Fruit fly (Drosophila melanogaster) whole organism, prepupa: Measurements from ENCODE around the gene Jig.

Experiments used
- Blimp-1 ChIP-seq: fragments of 200-800 bp; sonication (Bioruptor generic); optimal IDR thresholded peaks from 3 replicates; lab custom pipeline; 2017; ENCODE audit warnings: missing biosample characterization, missing genetic modification characterization, mild to moderate bottlenecking, moderate library complexity, missing genetic modification reagents
- CG10631 ChIP-seq: fragments of 200-800 bp; sonication (Bioruptor generic); optimal IDR thresholded peaks from 2 replicates; lab custom pipeline; 2016; ENCODE audit warnings: missing biosample characterization, missing genetic modification characterization
- CG10669 ChIP-seq: fragments of 200-800 bp; sonication (Bioruptor generic); optimal IDR thresholded peaks from 3 replicates; lab custom pipeline; 2018; ENCODE audit warnings: missing biosample characterization, mild to moderate bottlenecking, missing genetic modification characterization, moderate library complexity
- CG11294 ChIP-seq: fragments of 200-800 bp; sonication (Bioruptor generic); IDR thresholded peaks from 2 replicates; pipeline ENCODE4 v1.3.6; 2022; ENCODE audit warnings: missing biosample characterization, missing genetic modification characterization
- CG11762 ChIP-seq: fragments of 200-800 bp; sonication (Bioruptor generic); optimal IDR thresholded peaks from 3 replicates; lab custom pipeline; 2016; ENCODE audit warnings: missing biosample characterization, missing genetic modification characterization; ENCODE audit not compliant: insufficient read depth
- CG15336 ChIP-seq: fragments of 200-800 bp; sonication (Bioruptor generic); IDR thresholded peaks from 2 replicates; pipeline ENCODE4 v1.3.6; 2022; ENCODE audit warnings: missing biosample characterization, missing genetic modification characterization
- CG31627 ChIP-seq: fragments of 200-800 bp; sonication (Bioruptor generic); optimal IDR thresholded peaks from 3 replicates; lab custom pipeline; 2016; ENCODE audit warnings: missing biosample characterization, missing genetic modification characterization
- CG32006 ChIP-seq: fragments of 200-800 bp; sonication (Bioruptor generic); optimal IDR thresholded peaks from 3 replicates; lab custom pipeline; 2017; ENCODE audit warnings: missing biosample characterization, mild to moderate bottlenecking, missing genetic modification characterization
- CG34406 ChIP-seq: fragments of 200-800 bp; sonication (Bioruptor generic); optimal IDR thresholded peaks from 3 replicates; lab custom pipeline; 2016; ENCODE audit warnings: missing biosample characterization, missing genetic modification characterization
- CG3919 ChIP-seq: fragments of 200-800 bp; sonication (Bioruptor generic); optimal IDR thresholded peaks from 3 replicates; lab custom pipeline; 2016; ENCODE audit warnings: missing biosample characterization, missing genetic modification characterization
- CG4318 ChIP-seq: fragments of 200-800 bp; sonication (Bioruptor generic); optimal IDR thresholded peaks from 3 replicates; lab custom pipeline; 2017; ENCODE audit warnings: missing biosample characterization, mild to moderate bottlenecking, missing genetic modification characterization
- CG6163 ChIP-seq: fragments of 200-800 bp; sonication (Bioruptor generic); IDR thresholded peaks from 3 replicates; pipeline ENCODE4 v1.3.6; 2022; ENCODE audit warnings: missing biosample characterization, missing genetic modification characterization
- CG6276 ChIP-seq: fragments of 200-800 bp; sonication (Bioruptor generic); optimal IDR thresholded peaks from 2 replicates; lab custom pipeline; 2017; ENCODE audit warnings: missing biosample characterization, mild to moderate bottlenecking, missing genetic modification characterization
- CG6808 ChIP-seq: fragments of 200-800 bp; sonication (Bioruptor generic); optimal IDR thresholded peaks from 3 replicates; lab custom pipeline; 2017; ENCODE audit warnings: missing biosample characterization, missing genetic modification characterization, mild to moderate bottlenecking, moderate library complexity, missing genetic modification reagents
- CG6854 ChIP-seq: fragments of 200-800 bp; sonication (Bioruptor generic); optimal IDR thresholded peaks from 2 replicates; lab custom pipeline; 2017; ENCODE audit warnings: missing biosample characterization, mild to moderate bottlenecking, missing genetic modification characterization
- CG8119 ChIP-seq: fragments of 200-800 bp; sonication (Bioruptor generic); IDR thresholded peaks from 3 replicates; pipeline ENCODE4 v1.3.6; 2022; ENCODE audit warnings: missing biosample characterization, missing genetic modification characterization
- CG8632 ChIP-seq: fragments of 200-800 bp; sonication (Bioruptor generic); optimal IDR thresholded peaks from 3 replicates; lab custom pipeline; 2016; ENCODE audit warnings: missing biosample characterization, missing genetic modification characterization
- Eip75B ChIP-seq: fragments of 200-800 bp; sonication (Bioruptor generic); optimal IDR thresholded peaks from 3 replicates; lab custom pipeline; 2016; ENCODE audit warnings: missing biosample characterization, missing genetic modification characterization
- Eip78C ChIP-seq: fragments of 200-800 bp; sonication (Bioruptor generic); peaks from one replicate; lab custom pipeline; 2016; ENCODE audit warnings: missing biosample characterization, missing genetic modification characterization
- Eip93F ChIP-seq: fragments of 200-800 bp; sonication (Bioruptor generic); optimal IDR thresholded peaks from 2 replicates; lab custom pipeline; 2016; ENCODE audit warnings: missing biosample characterization, mild to moderate bottlenecking, missing genetic modification characterization
- Ets21C ChIP-seq: fragments of 200-800 bp; sonication (Bioruptor generic); optimal IDR thresholded peaks from 3 replicates; lab custom pipeline; 2016; ENCODE audit warnings: missing biosample characterization, missing genetic modification characterization
- Hr4 ChIP-seq: fragments of 200-800 bp; sonication (Bioruptor generic); optimal IDR thresholded peaks from 3 replicates; lab custom pipeline; 2016; ENCODE audit warnings: missing biosample characterization, missing genetic modification characterization
- Smox ChIP-seq: fragments of 200-800 bp; sonication (Bioruptor generic); optimal IDR thresholded peaks from 3 replicates; lab custom pipeline; 2016; ENCODE audit warnings: missing biosample characterization, missing genetic modification characterization
- Sox102F ChIP-seq: fragments of 200-800 bp; sonication (Bioruptor generic); optimal IDR thresholded peaks from 2 replicates; lab custom pipeline; 2016; ENCODE audit warnings: missing biosample characterization, mild to moderate bottlenecking, missing genetic modification characterization
- Sox15 ChIP-seq: fragments of 200-800 bp; sonication (Bioruptor generic); optimal IDR thresholded peaks from 3 replicates; lab custom pipeline; 2016; ENCODE audit warnings: missing biosample characterization, missing genetic modification characterization
- achi ChIP-seq: fragments of 200-800 bp; sonication (Bioruptor generic); optimal IDR thresholded peaks from 3 replicates; lab custom pipeline; 2016; ENCODE audit warnings: missing biosample characterization, missing genetic modification characterization
- acj6 ChIP-seq: fragments of 200-800 bp; sonication (Bioruptor generic); optimal IDR thresholded peaks from 3 replicates; lab custom pipeline; 2016; ENCODE audit warnings: missing biosample characterization, missing genetic modification characterization
- cyc ChIP-seq: fragments of 200-800 bp; sonication (Bioruptor generic); optimal IDR thresholded peaks from 3 replicates; lab custom pipeline; 2016; ENCODE audit warnings: missing biosample characterization, missing genetic modification characterization
- dsx ChIP-seq: fragments of 200-800 bp; optimal IDR thresholded peaks from 3 replicates; lab custom pipeline; 2019; ENCODE audit warnings: missing biosample characterization, mild to moderate bottlenecking, missing genetic modification characterization, moderate library complexity; ENCODE audit not compliant: poor library complexity, severe bottlenecking
- eg ChIP-seq: fragments of 200-800 bp; sonication (Bioruptor generic); IDR thresholded peaks from 3 replicates; pipeline ENCODE4 v1.3.6; 2022; ENCODE audit warnings: missing biosample characterization, missing genetic modification characterization
- esn ChIP-seq: fragments of 200-800 bp; sonication (Bioruptor generic); optimal IDR thresholded peaks from 2 replicates; lab custom pipeline; 2016; ENCODE audit warnings: missing biosample characterization, mild to moderate bottlenecking, missing genetic modification characterization, moderate library complexity
- fkh ChIP-seq: fragments of 200-800 bp; sonication (Bioruptor generic); optimal IDR thresholded peaks from 3 replicates; lab custom pipeline; 2017; ENCODE audit warnings: missing biosample characterization, mild to moderate bottlenecking, missing genetic modification characterization, moderate library complexity
- net ChIP-seq: fragments of 200-800 bp; sonication (Bioruptor generic); optimal IDR thresholded peaks from 3 replicates; lab custom pipeline; 2016; ENCODE audit warnings: missing biosample characterization, missing genetic modification characterization
- pdm3 ChIP-seq: fragments of 200-800 bp; sonication (Bioruptor generic); optimal IDR thresholded peaks from 3 replicates; lab custom pipeline; 2016; ENCODE audit warnings: missing biosample characterization, missing genetic modification characterization
- spab ChIP-seq: fragments of 200-800 bp; sonication (Bioruptor generic); optimal IDR thresholded peaks from 2 replicates; lab custom pipeline; 2017; ENCODE audit warnings: missing biosample characterization, mild to moderate bottlenecking, missing genetic modification characterization, missing genetic modification reagents
- ss ChIP-seq, 2 experiments: fragments of 200-800 bp; sonication (Bioruptor generic); optimal IDR thresholded peaks; 2 replicates in 1 of 2; 3 replicates in 1 of 2; lab custom pipeline; 2017 to 2018; ENCODE audit warnings: mild to moderate bottlenecking in 2 of 2, missing biosample characterization in 2 of 2, missing genetic modification characterization in 2 of 2, moderate library complexity in 1 of 2
- svp ChIP-seq: fragments of 200-800 bp; sonication (Bioruptor generic); peaks from one replicate; lab custom pipeline; 2016; ENCODE audit warnings: missing biosample characterization, missing genetic modification characterization
- topi ChIP-seq: fragments of 200-800 bp; sonication (Bioruptor generic); optimal IDR thresholded peaks from 3 replicates; lab custom pipeline; 2016; ENCODE audit warnings: missing biosample characterization, missing genetic modification characterization
- vri ChIP-seq: fragments of 200-800 bp; sonication (Bioruptor generic); optimal IDR thresholded peaks from 3 replicates; lab custom pipeline; 2016; ENCODE audit warnings: missing biosample characterization, mild to moderate bottlenecking, missing genetic modification characterization

Jig gene

dm6 chr3R:14568501-14569137 lies 7.9 kb downstream of the Jig start, which contains the start of gene CG8066:
TSS of gene CG8066 (minus strand) at chr3R:14568847.
- TF ChIP-seq eg (GFP tag; lab: Robert Waterston, UW) (no peak), CG6854 (GFP tag; lab: Kevin White, UChicago) (no peak), CG10631 (GFP tag; lab: Kevin White, UChicago) (peak; percentile 1), CG34406 (GFP tag; lab: Kevin White, UChicago) (peak; percentile 9), fkh (GFP tag; lab: Kevin White, UChicago) (peak; percentile 93), CG3919 (GFP tag; lab: Kevin White, UChicago) (peak; percentile 9), Blimp-1 (GFP tag; lab: Kevin White, UChicago) (no peak), achi (GFP tag; lab: Kevin White, UChicago) (peak; percentile 48), esn (no peak), Eip78C (GFP tag; lab: Kevin White, UChicago) (peak; percentile 71), acj6 (GFP tag; lab: Kevin White, UChicago) (peak; percentile 1), Eip75B (no peak), svp (GFP tag; lab: Kevin White, UChicago) (peak; percentile 72), CG32006 (GFP tag; lab: Kevin White, UChicago) (peak; percentile 21), CG10669 (GFP tag; lab: Kevin White, UChicago) (no peak), CG8632 (GFP tag; lab: Kevin White, UChicago) (no peak), ss (GFP tag; optimal IDR thresholded peaks at IDR 0.05; lab: Kevin White, UChicago) (peak in 1 of 2 experiments; percentile 7), CG8119 (GFP tag; lab: Robert Waterston, UW) (peak; percentile 48; the same call in 2 of the 3 replicates), dsx (no peak), CG6163 (GFP tag; lab: Robert Waterston, UW) (0 out of 3 replicates have a peak, but pooled peaks have one; percentile 10), Hr4 (GFP tag; lab: Kevin White, UChicago) (peak; percentile 20), CG15336 (peak; percentile 39; the same call in 1 of the 2 replicates), CG6276 (GFP tag; lab: Kevin White, UChicago) (no peak), CG31627 (no peak), CG11762 (no peak), Sox102F (GFP tag; lab: Kevin White, UChicago) (peak; percentile 12), Smox (GFP tag; lab: Kevin White, UChicago) (no peak), CG11294 (GFP tag; lab: Robert Waterston, UW) (no peak), vri (GFP tag; lab: Kevin White, UChicago) (peak; percentile 22), Ets21C (GFP tag; lab: Kevin White, UChicago) (no peak), pdm3 (GFP tag; lab: Kevin White, UChicago) (no peak), CG4318 (GFP tag; lab: Kevin White, UChicago) (no peak), CG6808 (GFP tag; lab: Kevin White, UChicago) (no peak), spab (GFP tag; lab: Kevin White, UChicago) (no peak), cyc (GFP tag; lab: Kevin White, UChicago) (no peak), Eip93F (GFP tag; lab: Kevin White, UChicago) (no peak), net (GFP tag; lab: Kevin White, UChicago) (peak; percentile 11), topi (GFP tag; lab: Kevin White, UChicago) (no peak)

DNA sequence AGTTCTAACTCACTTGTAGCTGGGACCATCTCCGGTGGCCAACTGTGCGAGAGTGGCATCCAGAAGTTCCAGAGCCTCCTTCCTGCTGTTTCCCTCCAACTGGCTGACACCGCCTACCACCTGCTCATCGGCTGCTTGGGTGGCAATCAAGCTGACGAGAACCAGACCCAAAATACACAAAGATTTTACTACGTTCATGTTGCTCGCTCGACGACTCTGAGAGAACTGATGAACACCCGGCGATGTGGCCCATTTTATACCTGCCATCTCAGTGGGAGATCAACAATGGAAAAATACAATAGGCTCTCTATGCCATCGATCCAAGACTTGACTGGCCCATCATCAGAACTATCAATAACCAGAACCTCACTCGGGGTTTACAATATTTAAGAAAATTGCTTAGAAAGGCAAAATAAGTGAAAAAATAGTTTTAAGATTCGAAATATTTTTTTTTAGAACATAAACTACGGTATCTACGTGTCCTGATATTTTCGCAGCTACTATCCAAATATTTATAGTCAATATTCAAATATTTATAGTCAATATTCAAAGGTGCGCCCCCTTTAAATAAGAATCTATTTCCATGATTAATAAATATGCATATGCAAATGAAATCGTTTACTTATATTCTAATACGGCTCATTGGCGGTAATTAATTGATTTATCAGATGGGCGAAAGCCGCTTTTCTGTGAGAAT lies 8.8 kb downstream of the Jig start, which contains the start of gene Cys:
Gene Cys, minus strand, starts transcription at position 234 of the 697 bp plus-strand sequence.
- TF ChIP-seq Eip78C (GFP tag; lab: Kevin White, UChicago) (peak; percentile 70), CG32006 (GFP tag; lab: Kevin White, UChicago) (peak; percentile 52), Hr4 (GFP tag; lab: Kevin White, UChicago) (peak; percentile 6), cyc (GFP tag; lab: Kevin White, UChicago) (no peak), Sox15 (GFP tag; lab: Kevin White, UChicago) (no peak), svp (GFP tag; lab: Kevin White, UChicago) (peak; percentile 22)
- TF ChIP-seq, all 60 proteins: peak for 4
